Worm (Caenorhabditis elegans): ENCODE results near the gene cest-1.2.
"Not testable (repeated sequence)": the region's sequence is repeated elsewhere in the genome, so short reads cannot be mapped to it uniquely, and the experiment has no call there.

- TF ChIP-seq ama-1 (optimal IDR thresholded peaks at IDR 0.05); elt-3 (tag; optimal IDR thresholded peaks at IDR 0.05); blmp-1 (tag; optimal IDR thresholded peaks at IDR 0.05); ceh-63 (GFP tag; optimal IDR thresholded peaks at IDR 0.05); efl-3 (GFP tag; optimal IDR thresholded peaks at IDR 0.05); efl-1 (optimal IDR thresholded peaks at IDR 0.05); efl-1 (GFP tag; optimal IDR thresholded peaks at IDR 0.05 in 1 of 2); xbp-1 (tag; optimal IDR thresholded peaks at IDR 0.05); unc-62 (GFP tag; optimal IDR thresholded peaks at IDR 0.05); lin-39 (tag; optimal IDR thresholded peaks at IDR 0.05); sup-37 (GFP tag; optimal IDR thresholded peaks at IDR 0.05): not testable (repeated sequence)
These were observed 43.1 kb upstream of the cest-1.2 start for ce11 chrV:14203809-14204208.

All from whole organism, L1 larva.